Worm (Caenorhabditis elegans) whole organism, L1 larva: Measurements from ENCODE around the gene ZK1240.6.

ENCODE experiments used
- ama-1 ChIP-seq: fragments of 150-350 bp; optimal IDR thresholded peaks from 2 replicates; lab custom pipeline; 2014
- lsy-2 ChIP-seq, 2 experiments: fragments of 150-350 bp; optimal IDR thresholded peaks; 2 replicates each; lab custom pipeline; 2014; ENCODE audit warnings: missing biosample characterization in 2 of 2, missing genetic modification characterization in 2 of 2
- mef-2 ChIP-seq: fragments of 150-350 bp; optimal IDR thresholded peaks from 2 replicates; lab custom pipeline; 2014; ENCODE audit warnings: missing biosample characterization, missing genetic modification characterization
- nhr-11 ChIP-seq: fragments of 150-350 bp; optimal IDR thresholded peaks from 2 replicates; lab custom pipeline; 2014; ENCODE audit warnings: missing biosample characterization, missing genetic modification characterization
- nhr-12 ChIP-seq: sonication (generic microtip); optimal IDR thresholded peaks from 2 replicates; lab custom pipeline; 2017; ENCODE audit warnings: missing biosample characterization, missing genetic modification characterization
- nhr-76 ChIP-seq: sonication (generic microtip); optimal IDR thresholded peaks from 2 replicates; lab custom pipeline; 2017; ENCODE audit warnings: missing biosample characterization, missing genetic modification characterization
- rnt-1 ChIP-seq: sonication (generic microtip); optimal IDR thresholded peaks from 2 replicates; lab custom pipeline; 2016; ENCODE audit warnings: mild to moderate bottlenecking, missing genetic modification characterization, moderate library complexity, missing compliant biosample characterization
- zag-1 ChIP-seq: fragments of 150-350 bp; optimal IDR thresholded peaks from 2 replicates; lab custom pipeline; 2014; ENCODE audit warnings: missing biosample characterization, missing genetic modification characterization

- no peak for TF ChIP-seq ama-1 (lab: Kevin White, UChicago)
- no peak for TF ChIP-seq mef-2
- TF ChIP-seq nhr-76 (tag; lab: Kevin White, UChicago): no peak
- no peak for TF ChIP-seq zag-1 (tag; lab: Kevin White, UChicago)
- TF ChIP-seq nhr-12 (tag; lab: Kevin White, UChicago): no peak
- TF ChIP-seq lsy-2 (tag; optimal IDR thresholded peaks at IDR 0.05; lab: Kevin White, UChicago): no peak
- no peak for TF ChIP-seq rnt-1
- TF ChIP-seq nhr-11 (tag; lab: Kevin White, UChicago): no peak
Measured at ce11 chrII:2295817-2296315, 26.8 kb downstream of the ZK1240.6 start, which contains the start of gene fbxc-25.
